Fruit fly (Drosophila melanogaster) whole organism, embryonic: ENCODE measurements around the gene CG43273.

Experiments
- B-H1 ChIP-seq: fragments of 200-800 bp; sonication (Bioruptor generic); IDR thresholded peaks from 3 replicates; pipeline ENCODE4 v1.3.6; 2022; ENCODE audit warnings: missing biosample characterization, missing genetic modification characterization
- B-H2 ChIP-seq: fragments of 200-800 bp; sonication (Bioruptor generic); optimal IDR thresholded peaks from 2 replicates; lab custom pipeline; 2018; ENCODE audit warnings: missing biosample characterization, mild to moderate bottlenecking, missing genetic modification characterization
- CG1024 ChIP-seq: fragments of 200-800 bp; sonication (Bioruptor generic); IDR thresholded peaks from 2 replicates; pipeline ENCODE4 v1.3.6; 2022; ENCODE audit warnings: missing biosample characterization, missing genetic modification characterization
- CG10274 ChIP-seq: fragments of 200-800 bp; sonication (Bioruptor generic); optimal IDR thresholded peaks from 3 replicates; lab custom pipeline; 2017; ENCODE audit warnings: missing biosample characterization, mild to moderate bottlenecking, missing genetic modification characterization
- CG10565 ChIP-seq: fragments of 200-800 bp; sonication (Bioruptor generic); optimal IDR thresholded peaks from 3 replicates; lab custom pipeline; 2016; ENCODE audit warnings: missing biosample characterization, mild to moderate bottlenecking, missing genetic modification characterization
- CG11093 ChIP-seq: fragments of 200-800 bp; sonication (Bioruptor generic); IDR thresholded peaks from 3 replicates; pipeline ENCODE4 v1.3.6; 2022; ENCODE audit warnings: missing biosample characterization, missing genetic modification characterization
- CG11696 ChIP-seq: fragments of 200-800 bp; sonication (Bioruptor generic); IDR thresholded peaks from 2 replicates; pipeline ENCODE4 v1.3.6; 2022; ENCODE audit warnings: missing biosample characterization, missing genetic modification characterization
- CG12104 ChIP-seq: fragments of 200-800 bp; sonication (Bioruptor generic); optimal IDR thresholded peaks from 3 replicates; lab custom pipeline; 2016; ENCODE audit warnings: missing biosample characterization, missing genetic modification characterization
- CG13123 ChIP-seq: fragments of 200-800 bp; sonication (Bioruptor generic); optimal IDR thresholded peaks from 2 replicates; lab custom pipeline; 2016; ENCODE audit warnings: missing biosample characterization, missing genetic modification characterization
- CG14965 ChIP-seq: fragments of 200-800 bp; sonication (Bioruptor generic); optimal IDR thresholded peaks from 2 replicates; lab custom pipeline; 2016; ENCODE audit warnings: missing biosample characterization, missing genetic modification characterization, borderline replicate concordance
- CG1603 ChIP-seq: fragments of 200-800 bp; sonication (Bioruptor generic); optimal IDR thresholded peaks from 2 replicates; lab custom pipeline; 2019; ENCODE audit warnings: missing biosample characterization, mild to moderate bottlenecking, missing genetic modification characterization, moderate library complexity
- CG17612 ChIP-seq: fragments of 200-800 bp; sonication (Bioruptor generic); IDR thresholded peaks from 2 replicates; pipeline ENCODE4 v1.3.6; 2022; ENCODE audit warnings: missing biosample characterization, missing genetic modification characterization
- CG18619 ChIP-seq: fragments of 200-800 bp; sonication (Bioruptor generic); optimal IDR thresholded peaks from 3 replicates; lab custom pipeline; 2017; ENCODE audit warnings: missing biosample characterization, mild to moderate bottlenecking, missing genetic modification characterization
- CG2199 ChIP-seq: fragments of 200-800 bp; sonication (Bioruptor generic); IDR thresholded peaks from 3 replicates; pipeline ENCODE4 v1.3.6; 2022; ENCODE audit warnings: missing biosample characterization, missing genetic modification characterization
- CG2202 ChIP-seq: fragments of 200-800 bp; sonication (Bioruptor generic); optimal IDR thresholded peaks from 2 replicates; lab custom pipeline; 2018; ENCODE audit warnings: missing biosample characterization, mild to moderate bottlenecking, missing genetic modification characterization
- CG2678 ChIP-seq: fragments of 200-800 bp; sonication (Bioruptor generic); optimal IDR thresholded peaks from 3 replicates; lab custom pipeline; 2019; ENCODE audit warnings: missing biosample characterization, mild to moderate bottlenecking, missing genetic modification characterization, moderate library complexity
- CG30020 ChIP-seq: fragments of 200-800 bp; optimal IDR thresholded peaks from 2 replicates; lab custom pipeline; 2019; ENCODE audit warnings: missing biosample characterization, mild to moderate bottlenecking, missing genetic modification characterization, moderate library complexity
- CG31441 ChIP-seq: fragments of 200-800 bp; sonication (Bioruptor generic); IDR thresholded peaks from 2 replicates; pipeline ENCODE4 v1.3.6; 2022; ENCODE audit warnings: missing biosample characterization, missing genetic modification characterization
- CG32532 ChIP-seq: fragments of 200-800 bp; sonication (Bioruptor generic); IDR thresholded peaks from 2 replicates; pipeline ENCODE4 v1.3.6; 2022; ENCODE audit warnings: missing biosample characterization, missing genetic modification characterization
- CG32767 ChIP-seq: fragments of 200-800 bp; sonication (Bioruptor generic); IDR thresholded peaks from 2 replicates; pipeline ENCODE4 v1.3.6; 2022; ENCODE audit warnings: missing biosample characterization, missing genetic modification characterization
- CG34224 ChIP-seq: fragments of 200-800 bp; sonication (Bioruptor generic); IDR thresholded peaks from 3 replicates; pipeline ENCODE4 v1.3.6; 2022; ENCODE audit warnings: missing biosample characterization, missing genetic modification characterization; ENCODE audit not compliant: partially characterized antibody
- CG3726 ChIP-seq: fragments of 200-800 bp; sonication (Bioruptor generic); IDR thresholded peaks from 3 replicates; pipeline ENCODE4, ENCODE4 v1.3.6; 2022; ENCODE audit warnings: missing biosample characterization, missing genetic modification characterization
- CG4617 ChIP-seq: fragments of 200-800 bp; sonication (Bioruptor generic); optimal IDR thresholded peaks from 3 replicates; lab custom pipeline; 2016; ENCODE audit warnings: missing biosample characterization, missing genetic modification characterization, borderline replicate concordance
- CG4820 ChIP-seq: fragments of 200-800 bp; sonication (Bioruptor generic); optimal IDR thresholded peaks from 3 replicates; lab custom pipeline; 2016; ENCODE audit warnings: missing biosample characterization, missing genetic modification characterization
- CG6791 ChIP-seq: fragments of 200-800 bp; sonication (Bioruptor generic); IDR thresholded peaks from 3 replicates; pipeline ENCODE4 v1.3.6; 2022; ENCODE audit warnings: missing biosample characterization, missing genetic modification characterization; ENCODE audit not compliant: partially characterized antibody
- CG6854 ChIP-seq: fragments of 200-800 bp; sonication (Bioruptor generic); optimal IDR thresholded peaks from 3 replicates; lab custom pipeline; 2017; ENCODE audit warnings: missing biosample characterization, mild to moderate bottlenecking, missing genetic modification characterization
- CG8388 ChIP-seq: fragments of 200-800 bp; sonication (Bioruptor generic); optimal IDR thresholded peaks from 2 replicates; lab custom pipeline; 2019; ENCODE audit warnings: missing biosample characterization, mild to moderate bottlenecking, missing genetic modification characterization, moderate library complexity
- Dref ChIP-seq: fragments of 200-800 bp; sonication (Bioruptor generic); IDR thresholded peaks from 2 replicates; pipeline ENCODE4 v1.3.6; 2022; ENCODE audit warnings: missing biosample characterization, missing genetic modification characterization
- E2f2 ChIP-seq: fragments of 200-800 bp; sonication (Bioruptor generic); IDR thresholded peaks from 2 replicates; pipeline ENCODE4 v1.3.6; 2022; ENCODE audit warnings: missing biosample characterization, missing genetic modification characterization
- Fer3 ChIP-seq: fragments of 200-800 bp; sonication (Bioruptor generic); optimal IDR thresholded peaks from 2 replicates; lab custom pipeline; 2018; ENCODE audit warnings: missing biosample characterization, mild to moderate bottlenecking, missing genetic modification characterization, moderate library complexity
- Kr ChIP-seq: fragments of 200-800 bp; sonication (Bioruptor generic); optimal IDR thresholded peaks from 2 replicates; lab custom pipeline; 2017; ENCODE audit warnings: missing biosample characterization, mild to moderate bottlenecking, missing genetic modification characterization
- Lpt ChIP-seq: fragments of >200 bp; optimal IDR thresholded peaks from 2 replicates; lab custom pipeline; 2018; ENCODE audit warnings: missing biosample characterization, missing genetic modification characterization
- Myb ChIP-seq: fragments of 200-800 bp; sonication (Bioruptor generic); optimal IDR thresholded peaks from 2 replicates; lab custom pipeline; 2016; ENCODE audit warnings: missing biosample characterization, missing genetic modification characterization
- Oaz ChIP-seq: fragments of 200-800 bp; sonication (Bioruptor generic); IDR thresholded peaks from 2 replicates; pipeline ENCODE4 v1.3.6; 2022; ENCODE audit warnings: missing biosample characterization, missing genetic modification characterization
- ab ChIP-seq: fragments of 200-800 bp; sonication (Bioruptor generic); optimal IDR thresholded peaks from 2 replicates; lab custom pipeline; 2016; ENCODE audit warnings: missing biosample characterization, missing genetic modification characterization
- ato ChIP-seq: fragments of 200-800 bp; sonication (Bioruptor generic); IDR thresholded peaks from 2 replicates; pipeline ENCODE4 v1.3.6; 2022; ENCODE audit warnings: missing biosample characterization, missing genetic modification characterization; ENCODE audit not compliant: partially characterized antibody
- bab2 ChIP-seq: fragments of 200-800 bp; sonication (Bioruptor generic); optimal IDR thresholded peaks from 2 replicates; lab custom pipeline; 2016; ENCODE audit warnings: missing biosample characterization, missing genetic modification characterization
- bcd ChIP-seq: fragments of 200-800 bp; sonication (Bioruptor generic); optimal IDR thresholded peaks from 2 replicates; lab custom pipeline; 2017; ENCODE audit warnings: missing biosample characterization, mild to moderate bottlenecking, missing genetic modification characterization
- chinmo ChIP-seq: fragments of 200-800 bp; sonication (Bioruptor generic); IDR thresholded peaks from 4 replicates; pipeline ENCODE4 v1.3.6; 2022; ENCODE audit warnings: missing biosample characterization, missing genetic modification characterization; ENCODE audit not compliant: partially characterized antibody
- chm ChIP-seq: fragments of 200-800 bp; sonication (Bioruptor generic); IDR thresholded peaks from 2 replicates; pipeline ENCODE4 v1.3.6; 2022; ENCODE audit warnings: missing biosample characterization, missing genetic modification characterization
- fd102C ChIP-seq: fragments of 200-800 bp; sonication (Bioruptor generic); optimal IDR thresholded peaks from 2 replicates; lab custom pipeline; 2018; ENCODE audit warnings: missing biosample characterization, mild to moderate bottlenecking, missing genetic modification characterization, moderate library complexity
- h ChIP-seq: fragments of >200 bp; optimal IDR thresholded peaks from 2 replicates; lab custom pipeline; 2017
- p53 ChIP-seq: fragments of 200-800 bp; sonication (Bioruptor generic); optimal IDR thresholded peaks from 2 replicates; lab custom pipeline; 2016; ENCODE audit warnings: missing biosample characterization, missing genetic modification characterization
- rib ChIP-seq: fragments of 200-800 bp; sonication (Bioruptor generic); IDR thresholded peaks from 2 replicates; pipeline ENCODE4 v1.3.6; 2022; ENCODE audit warnings: missing biosample characterization, missing genetic modification characterization
- sens ChIP-seq: fragments of 200-800 bp; sonication (Bioruptor generic); peaks from one replicate; lab custom pipeline; 2016; ENCODE audit warnings: missing biosample characterization, missing genetic modification characterization
- seq ChIP-seq: fragments of 200-800 bp; sonication (Bioruptor generic); IDR thresholded peaks from 2 replicates; pipeline ENCODE4 v1.3.6; 2022; ENCODE audit warnings: missing biosample characterization, missing genetic modification characterization
- sisA ChIP-seq: fragments of 200-800 bp; sonication (Bioruptor generic); IDR thresholded peaks from 2 replicates; pipeline ENCODE4 v1.3.6; 2022; ENCODE audit warnings: missing biosample characterization, missing genetic modification characterization
- sug ChIP-seq: fragments of 200-800 bp; optimal IDR thresholded peaks from 2 replicates; lab custom pipeline; 2019; ENCODE audit warnings: missing biosample characterization, mild to moderate bottlenecking, missing genetic modification characterization, moderate library complexity
- vnd ChIP-seq: fragments of 200-800 bp; sonication (Bioruptor generic); IDR thresholded peaks from 3 replicates; pipeline ENCODE4 v1.3.6; 2022; ENCODE audit warnings: missing biosample characterization, missing genetic modification characterization; ENCODE audit not compliant: partially characterized antibody
- zen ChIP-seq: fragments of 200-800 bp; sonication (Bioruptor generic); optimal IDR thresholded peaks from 3 replicates; lab custom pipeline; 2018; ENCODE audit warnings: missing biosample characterization, mild to moderate bottlenecking, missing genetic modification characterization, moderate library complexity

CG43273 gene

DNA sequence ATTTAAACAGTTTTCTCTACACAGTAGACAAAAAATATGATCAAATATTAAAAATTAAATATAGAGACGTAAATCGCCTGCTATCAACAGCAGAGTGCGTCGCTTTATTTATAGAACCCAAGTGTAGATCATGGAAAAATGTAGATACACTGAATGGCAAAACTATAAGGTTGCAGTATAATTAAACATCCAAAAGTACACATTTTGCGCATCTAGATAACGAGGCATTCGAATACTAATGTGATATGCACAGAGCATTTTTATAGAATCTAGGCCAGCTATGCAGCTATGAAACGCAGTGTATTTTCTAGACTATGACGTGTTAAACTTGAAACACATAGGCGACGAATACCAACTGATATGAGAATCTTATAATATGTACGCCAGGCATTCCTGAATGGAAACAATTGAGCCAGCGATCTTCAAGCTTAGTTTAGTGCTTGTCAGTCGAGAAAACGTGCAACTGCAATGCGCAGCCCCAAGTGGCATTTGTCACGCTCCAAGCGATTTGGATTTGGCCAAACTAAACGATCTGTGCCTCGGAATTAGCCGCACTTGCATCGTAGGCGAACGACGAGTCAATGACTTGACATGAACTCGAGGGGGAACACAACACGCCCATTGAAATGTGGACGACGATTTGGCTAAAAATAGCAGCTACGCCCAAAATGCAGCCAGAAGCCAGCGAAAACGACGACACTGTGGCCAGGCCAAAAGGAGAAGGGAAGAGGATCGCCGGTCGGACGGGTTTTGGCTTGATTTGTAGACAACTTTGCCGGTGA lies 19.1 kb upstream of the CG43273 start (continued):
- TF ChIP-seq CG10565 (GFP tag; lab: Kevin White, UChicago) (peak; percentile 44), Oaz (GFP tag; lab: Robert Waterston, UW) (peak; percentile 83), seq (GFP tag; lab: Robert Waterston, UW) (peak; percentile 92), Fer3 (tag; lab: Kevin White, UChicago) (peak; percentile 90), sug (tag; lab: Kevin White, UChicago) (peak; percentile 76), h (lab: Kevin White, UChicago) (no peak), CG32532 (GFP tag; lab: Robert Waterston, UW) (peak; percentile 95), CG2199 (peak; percentile 77; the same call in 2 of the 3 replicates), CG6854 (GFP tag; lab: Kevin White, UChicago) (peak; percentile 77), B-H2 (GFP tag; lab: Kevin White, UChicago) (peak; percentile 80), CG11093 (GFP tag; lab: Robert Waterston, UW) (peak; percentile 80), Kr (no peak), ab (GFP tag; lab: Kevin White, UChicago) (peak; percentile 78), CG34224 (GFP tag; lab: Robert Waterston, UW) (no peak), CG10274 (GFP tag; lab: Kevin White, UChicago) (peak; percentile 83), sens (GFP tag; lab: Kevin White, UChicago) (peak; percentile 97), CG13123 (GFP tag; lab: Kevin White, UChicago) (peak; percentile 73), CG2678 (tag; lab: Kevin White, UChicago) (peak; percentile 93), CG6791 (GFP tag; lab: Robert Waterston, UW) (no peak), sisA (GFP tag; lab: Robert Waterston, UW) (peak; percentile 87), CG4820 (peak; percentile 84), CG31441 (peak; percentile 83), CG3726 (peak; percentile 53; the same call in 1 of the 3 replicates), chinmo (GFP tag; lab: Robert Waterston, UW) (no peak), E2f2 (GFP tag; lab: Robert Waterston, UW) (peak; percentile 66), Lpt (GFP tag; lab: Kevin White, UChicago) (no peak), CG1024 (GFP tag; lab: Robert Waterston, UW) (peak; percentile 72), ato (GFP tag; lab: Robert Waterston, UW) (no peak), vnd (GFP tag; lab: Robert Waterston, UW) (no peak), Dref (GFP tag; lab: Robert Waterston, UW) (no peak), CG18619 (GFP tag; lab: Kevin White, UChicago) (peak; percentile 86), CG8388 (GFP tag; lab: Kevin White, UChicago) (peak; percentile 76), CG4617 (GFP tag; lab: Kevin White, UChicago) (peak; percentile 36), CG32767 (GFP tag; lab: Robert Waterston, UW) (peak; percentile 81), CG11696 (GFP tag; lab: Robert Waterston, UW) (peak; percentile 88), CG14965 (GFP tag; lab: Kevin White, UChicago) (no peak), fd102C (GFP tag; lab: Kevin White, UChicago) (no peak), rib (peak; percentile 83), bcd (GFP tag; lab: Kevin White, UChicago) (peak; percentile 82), CG17612 (GFP tag; lab: Robert Waterston, UW) (peak; percentile 68; the same call in 1 of the 2 replicates), chm (peak; percentile 90), CG30020 (tag; lab: Kevin White, UChicago) (peak; percentile 41), CG12104 (GFP tag; lab: Kevin White, UChicago) (peak; percentile 76), p53 (GFP tag; lab: Kevin White, UChicago) (no peak), CG1603 (tag; lab: Kevin White, UChicago) (peak; percentile 91), zen (peak; percentile 49), B-H1 (peak; percentile 87), CG2202 (peak; percentile 54), bab2 (GFP tag; lab: Kevin White, UChicago) (peak; percentile 86), Myb (GFP tag; lab: Kevin White, UChicago) (peak; percentile 75)
